Fruit fly (Drosophila melanogaster) whole organism, embryonic: ENCODE data around the gene CG33784.

Experiments used
- B-H1 ChIP-seq: fragments of 200-800 bp; sonication (Bioruptor generic); IDR thresholded peaks from 3 replicates; pipeline ENCODE4 v1.3.6; 2022; ENCODE audit warnings: missing biosample characterization, missing genetic modification characterization
- BtbVII ChIP-seq: fragments of 200-800 bp; sonication (Bioruptor generic); optimal IDR thresholded peaks from 3 replicates; lab custom pipeline; 2017; ENCODE audit warnings: missing biosample characterization, mild to moderate bottlenecking, missing genetic modification characterization
- CG10274 ChIP-seq: fragments of 200-800 bp; sonication (Bioruptor generic); optimal IDR thresholded peaks from 3 replicates; lab custom pipeline; 2017; ENCODE audit warnings: missing biosample characterization, mild to moderate bottlenecking, missing genetic modification characterization
- CG10321 ChIP-seq: fragments of 200-800 bp; sonication (Bioruptor generic); IDR thresholded peaks from 2 replicates; pipeline ENCODE4 v1.3.6; 2022; ENCODE audit warnings: missing biosample characterization, missing genetic modification characterization
- CG11456 ChIP-seq: fragments of 200-800 bp; sonication (Bioruptor generic); IDR thresholded peaks from 3 replicates; pipeline ENCODE4 v1.3.6; 2022; ENCODE audit warnings: missing biosample characterization, missing genetic modification characterization
- CG11723 ChIP-seq: fragments of 200-800 bp; sonication (Bioruptor generic); optimal IDR thresholded peaks from 2 replicates; lab custom pipeline; 2017; ENCODE audit warnings: missing biosample characterization, mild to moderate bottlenecking, missing genetic modification characterization
- CG12299 ChIP-seq: fragments of 200-800 bp; sonication (Bioruptor generic); optimal IDR thresholded peaks from 2 replicates; lab custom pipeline; 2018; ENCODE audit warnings: missing biosample characterization, mild to moderate bottlenecking, missing genetic modification characterization
- CG12769 ChIP-seq: fragments of 200-800 bp; sonication (Bioruptor generic); optimal IDR thresholded peaks from 2 replicates; lab custom pipeline; 2019; ENCODE audit warnings: missing biosample characterization, mild to moderate bottlenecking, missing genetic modification characterization, moderate library complexity
- CG13424 ChIP-seq: fragments of 200-800 bp; sonication (Bioruptor generic); optimal IDR thresholded peaks from 2 replicates; lab custom pipeline; 2019; ENCODE audit warnings: missing biosample characterization, mild to moderate bottlenecking, missing genetic modification characterization, moderate library complexity
- CG18764 ChIP-seq: fragments of 200-800 bp; sonication (Bioruptor generic); optimal IDR thresholded peaks from 3 replicates; lab custom pipeline; 2016; ENCODE audit warnings: missing biosample characterization, missing genetic modification characterization
- CG2120 ChIP-seq: fragments of 200-800 bp; sonication (Bioruptor generic); optimal IDR thresholded peaks from 3 replicates; lab custom pipeline; 2016; ENCODE audit warnings: missing biosample characterization, missing genetic modification characterization
- CG2678 ChIP-seq: fragments of 200-800 bp; sonication (Bioruptor generic); optimal IDR thresholded peaks from 3 replicates; lab custom pipeline; 2019; ENCODE audit warnings: missing biosample characterization, mild to moderate bottlenecking, missing genetic modification characterization, moderate library complexity
- CG4854 ChIP-seq: fragments of 200-800 bp; sonication (Bioruptor generic); optimal IDR thresholded peaks from 2 replicates; lab custom pipeline; 2016; ENCODE audit warnings: missing biosample characterization, missing genetic modification characterization, inconsistent platforms
- CG6254 ChIP-seq: fragments of 200-800 bp; sonication (Bioruptor generic); optimal IDR thresholded peaks from 3 replicates; lab custom pipeline; 2017; ENCODE audit warnings: mild to moderate bottlenecking, missing biosample characterization, missing genetic modification reagents, missing genetic modification characterization
- CG6791 ChIP-seq: fragments of 200-800 bp; sonication (Bioruptor generic); IDR thresholded peaks from 3 replicates; pipeline ENCODE4 v1.3.6; 2022; ENCODE audit warnings: missing biosample characterization, missing genetic modification characterization; ENCODE audit not compliant: partially characterized antibody
- CG8290 ChIP-seq, 3 experiments: fragments of 200-800 bp; sonication (Bioruptor generic); optimal IDR thresholded peaks; 2 replicates each; lab custom pipeline; 2016 to 2019; ENCODE audit warnings: missing biosample characterization in 3 of 3, missing genetic modification characterization in 3 of 3, mild to moderate bottlenecking in 2 of 3, moderate library complexity in 1 of 3
- CG8765 ChIP-seq: fragments of 200-800 bp; sonication (Bioruptor generic); IDR thresholded peaks from 2 replicates; pipeline ENCODE4 v1.3.6; 2022; ENCODE audit warnings: missing biosample characterization, missing genetic modification characterization
- D ChIP-seq, 2 experiments: fragments of 200-800 bp in 1 of 2; fragments of >200 bp in 1 of 2; sonication (Bioruptor generic) in 1 of 2; optimal IDR thresholded peaks; 2 replicates in 1 of 2; 3 replicates in 1 of 2; lab custom pipeline; 2017; ENCODE audit warnings: mild to moderate bottlenecking in 1 of 2, missing biosample characterization in 1 of 2, missing genetic modification characterization in 1 of 2, missing genetic modification reagents in 1 of 2
- Dll ChIP-seq: fragments of 200-800 bp; sonication (Bioruptor generic); IDR thresholded peaks from 4 replicates; pipeline ENCODE4 v1.3.6; 2022; ENCODE audit warnings: missing biosample characterization, missing genetic modification characterization; ENCODE audit not compliant: partially characterized antibody
- Drgx ChIP-seq: fragments of 200-800 bp; sonication (Bioruptor generic); IDR thresholded peaks from 2 replicates; pipeline ENCODE4 v1.3.6; 2022; ENCODE audit warnings: missing biosample characterization, missing genetic modification characterization
- E2f2 ChIP-seq: fragments of 200-800 bp; sonication (Bioruptor generic); IDR thresholded peaks from 2 replicates; pipeline ENCODE4 v1.3.6; 2022; ENCODE audit warnings: missing biosample characterization, missing genetic modification characterization
- Gsc ChIP-seq: fragments of 200-800 bp; sonication (Bioruptor generic); IDR thresholded peaks from 2 replicates; pipeline ENCODE4 v1.3.6; 2022; ENCODE audit warnings: missing biosample characterization, missing genetic modification characterization
- Hr39 ChIP-seq: fragments of >200 bp; optimal IDR thresholded peaks from 2 replicates; lab custom pipeline; 2017
- NFAT ChIP-seq: fragments of 200-800 bp; sonication (Bioruptor generic); IDR thresholded peaks from 2 replicates; pipeline ENCODE4 v1.3.6; 2022; ENCODE audit warnings: missing biosample characterization, missing genetic modification characterization
- Poxn ChIP-seq: fragments of 200-800 bp; sonication (Bioruptor generic); IDR thresholded peaks from 2 replicates; pipeline ENCODE4 v1.3.6; 2022; ENCODE audit warnings: missing biosample characterization, missing genetic modification characterization
- Rx ChIP-seq: fragments of 200-800 bp; sonication (Bioruptor generic); IDR thresholded peaks from 2 replicates; pipeline ENCODE4 v1.3.6; 2022; ENCODE audit warnings: missing biosample characterization, missing genetic modification characterization
- Side ChIP-seq: fragments of 200-800 bp; sonication (Bioruptor generic); optimal IDR thresholded peaks from 2 replicates; lab custom pipeline; 2016; ENCODE audit warnings: missing biosample characterization, missing genetic modification characterization
- ab ChIP-seq: fragments of 200-800 bp; sonication (Bioruptor generic); optimal IDR thresholded peaks from 2 replicates; lab custom pipeline; 2016; ENCODE audit warnings: missing biosample characterization, missing genetic modification characterization
- ac ChIP-seq: fragments of 200-800 bp; sonication (Bioruptor generic); optimal IDR thresholded peaks from 3 replicates; lab custom pipeline; 2017; ENCODE audit warnings: missing biosample characterization, mild to moderate bottlenecking, missing genetic modification characterization
- amos ChIP-seq: fragments of 200-800 bp; sonication (Bioruptor generic); IDR thresholded peaks from 2 replicates; pipeline ENCODE4 v1.3.6; 2022; ENCODE audit warnings: missing biosample characterization, missing genetic modification characterization; ENCODE audit not compliant: partially characterized antibody
- bab2 ChIP-seq: fragments of 200-800 bp; sonication (Bioruptor generic); optimal IDR thresholded peaks from 2 replicates; lab custom pipeline; 2016; ENCODE audit warnings: missing biosample characterization, missing genetic modification characterization
- crol ChIP-seq: fragments of 200-800 bp; sonication (Bioruptor generic); IDR thresholded peaks from 2 replicates; pipeline ENCODE4 v1.3.6; 2022; ENCODE audit warnings: missing biosample characterization, missing genetic modification characterization
- crp ChIP-seq, 2 experiments: fragments of 200-800 bp; sonication (Bioruptor generic); optimal IDR thresholded peaks; 2 replicates in 1 of 2; 3 replicates in 1 of 2; lab custom pipeline; 2017; ENCODE audit warnings: missing biosample characterization in 2 of 2, missing genetic modification characterization in 2 of 2, mild to moderate bottlenecking in 1 of 2, moderate library complexity in 1 of 2
- disco-r ChIP-seq: fragments of 200-800 bp; sonication (Bioruptor generic); optimal IDR thresholded peaks from 2 replicates; lab custom pipeline; 2016; ENCODE audit warnings: missing biosample characterization, missing genetic modification characterization
- dmrt11E ChIP-seq: fragments of 200-800 bp; sonication (Bioruptor generic); optimal IDR thresholded peaks from 3 replicates; lab custom pipeline; 2018; ENCODE audit warnings: missing biosample characterization, mild to moderate bottlenecking, missing genetic modification characterization, moderate library complexity
- emc ChIP-seq: fragments of 200-800 bp; sonication (Bioruptor generic); optimal IDR thresholded peaks from 2 replicates; lab custom pipeline; 2016; ENCODE audit warnings: missing biosample characterization, missing genetic modification characterization
- jigr1 ChIP-seq: fragments of 200-800 bp; sonication (Bioruptor generic); IDR thresholded peaks from 3 replicates; pipeline ENCODE4 v1.3.6; 2022; ENCODE audit warnings: missing biosample characterization, missing genetic modification characterization
- jing ChIP-seq: fragments of 200-800 bp; sonication (Bioruptor generic); optimal IDR thresholded peaks from 2 replicates; lab custom pipeline; 2018; ENCODE audit warnings: missing biosample characterization, mild to moderate bottlenecking, missing genetic modification characterization
- ken ChIP-seq: fragments of 200-800 bp; sonication (Bioruptor generic); IDR thresholded peaks from 3 replicates; pipeline ENCODE4 v1.3.6; 2022; ENCODE audit warnings: missing biosample characterization, missing genetic modification characterization
- lmd ChIP-seq: fragments of 200-800 bp; sonication (Bioruptor generic); IDR thresholded peaks from 2 replicates; pipeline ENCODE4 v1.3.6; 2022; ENCODE audit warnings: missing biosample characterization, missing genetic modification characterization
- lola ChIP-seq, 3 experiments: fragments of >200 bp in 2 of 3; fragments of 200-800 bp in 1 of 3; sonication (Bioruptor generic) in 1 of 3; optimal IDR thresholded peaks; 2 replicates each; lab custom pipeline; 2017 to 2019; ENCODE audit warnings: missing biosample characterization in 3 of 3, missing genetic modification characterization in 3 of 3, mild to moderate bottlenecking in 1 of 3, moderate library complexity in 1 of 3
- mam ChIP-seq: fragments of 200-800 bp; sonication (Bioruptor generic); optimal IDR thresholded peaks from 3 replicates; lab custom pipeline; 2016; ENCODE audit warnings: missing biosample characterization, missing genetic modification characterization
- repo ChIP-seq: fragments of 200-800 bp; sonication (Bioruptor generic); optimal IDR thresholded peaks from 2 replicates; lab custom pipeline; 2016; ENCODE audit warnings: missing biosample characterization, missing genetic modification characterization
- scrt ChIP-seq: fragments of 200-800 bp; sonication (Bioruptor generic); optimal IDR thresholded peaks from 2 replicates; lab custom pipeline; 2018; ENCODE audit warnings: missing biosample characterization, mild to moderate bottlenecking, missing genetic modification characterization, moderate library complexity
- sd ChIP-seq: fragments of 200-800 bp; sonication (Bioruptor generic); optimal IDR thresholded peaks from 3 replicates; lab custom pipeline; 2018; ENCODE audit warnings: missing biosample characterization, mild to moderate bottlenecking, missing genetic modification characterization, moderate library complexity
- sens ChIP-seq: fragments of 200-800 bp; sonication (Bioruptor generic); peaks from one replicate; lab custom pipeline; 2016; ENCODE audit warnings: missing biosample characterization, missing genetic modification characterization
- tin ChIP-seq: fragments of 200-800 bp; sonication (Bioruptor generic); optimal IDR thresholded peaks from 3 replicates; lab custom pipeline; 2016; ENCODE audit warnings: missing biosample characterization, missing genetic modification characterization
- usp ChIP-seq: fragments of >200 bp; optimal IDR thresholded peaks from 2 replicates; lab custom pipeline; 2017; ENCODE audit warnings: missing biosample characterization, missing genetic modification characterization
- wek ChIP-seq: fragments of 200-800 bp; sonication (Bioruptor generic); optimal IDR thresholded peaks from 3 replicates; lab custom pipeline; 2018; ENCODE audit warnings: missing biosample characterization, mild to moderate bottlenecking, missing genetic modification characterization, moderate library complexity
- zen2 ChIP-seq: fragments of 200-800 bp; sonication (Bioruptor generic); IDR thresholded peaks from 3 replicates; pipeline ENCODE4 v1.3.6; 2022; ENCODE audit warnings: missing biosample characterization, missing genetic modification characterization; ENCODE audit not compliant: partially characterized antibody

The CG33784 gene

DNA sequence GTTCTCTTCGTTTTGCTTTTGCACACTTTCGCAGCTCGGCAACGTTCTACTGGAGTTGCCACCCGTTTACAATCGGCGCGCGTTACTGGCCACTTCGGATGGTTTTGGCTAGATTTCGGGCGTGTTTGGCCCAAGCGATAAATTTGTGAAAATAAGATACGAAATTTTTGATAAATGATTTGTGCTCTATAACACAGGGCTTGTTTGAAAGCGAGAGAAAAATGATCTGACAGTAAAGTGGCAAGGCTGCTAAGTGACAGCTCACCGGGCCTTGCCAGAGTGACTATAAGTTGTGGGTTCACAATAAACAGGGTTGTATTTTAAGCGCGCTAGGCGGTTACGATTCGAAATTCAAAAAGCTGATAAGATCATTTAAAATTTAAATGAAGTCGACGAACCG is 42.2 kb downstream of the CG33784 start, which contains the start of gene Fmr1 (continued):
- TF ChIP-seq CG8765 (GFP tag; lab: Robert Waterston, UW) (no peak), Hr39 (lab: Kevin White, UChicago) (no peak), scrt (GFP tag; lab: Kevin White, UChicago) (no peak), BtbVII (GFP tag; lab: Kevin White, UChicago) (no peak), B-H1 (GFP tag; lab: Robert Waterston, UW) (no peak), Gsc (GFP tag; lab: Robert Waterston, UW) (no peak), CG2678 (peak; percentile 32), E2f2 (GFP tag; lab: Robert Waterston, UW) (peak; percentile 98), lmd (GFP tag; lab: Robert Waterston, UW) (peak; percentile 51; the same call in 1 of the 2 replicates), CG6254 (GFP tag; lab: Kevin White, UChicago) (no peak), CG12769 (tag; lab: Kevin White, UChicago) (peak; percentile 75), CG11456 (peak; percentile 49; the same call in 1 of the 3 replicates), Side (GFP tag; lab: Kevin White, UChicago) (peak; percentile 27), bab2 (peak; percentile 54), usp (GFP tag; lab: Kevin White, UChicago) (no peak), CG6791 (GFP tag; lab: Robert Waterston, UW) (no peak), ken (GFP tag; lab: Robert Waterston, UW) (no peak), Poxn (GFP tag; lab: Robert Waterston, UW) (no peak), CG8290 (GFP tag; optimal IDR thresholded peaks at IDR 0.05; lab: Kevin White, UChicago) (peak; percentile 52), CG8290 (tag; optimal IDR thresholded peaks at IDR 0.05; lab: Kevin White, UChicago) (peak in 1 of 2 experiments; percentile 80), CG4854 (peak; percentile 28), jigr1 (GFP tag; lab: Robert Waterston, UW) (no peak), Rx (no peak), CG12299 (tag; lab: Kevin White, UChicago) (peak; percentile 42), wek (GFP tag; lab: Kevin White, UChicago) (no peak), CG13424 (peak; percentile 65), ac (no peak), D (optimal IDR thresholded peaks at IDR 0.05; lab: Kevin White, UChicago) (peak; percentile 71), D (GFP tag; optimal IDR thresholded peaks at IDR 0.05; lab: Kevin White, UChicago) (no peak), Drgx (GFP tag; lab: Robert Waterston, UW) (no peak), CG11723 (GFP tag; lab: Kevin White, UChicago) (peak; percentile 41), crp (GFP tag; optimal IDR thresholded peaks at IDR 0.05; lab: Kevin White, UChicago) (no peak), crol (GFP tag; lab: Robert Waterston, UW) (no peak), repo (no peak), zen2 (GFP tag; lab: Robert Waterston, UW) (no peak), sens (peak; percentile 83), lola (GFP tag; optimal IDR thresholded peaks at IDR 0.05; lab: Kevin White, UChicago) (peak in 1 of 3 experiments; percentile 45), CG18764 (GFP tag; lab: Kevin White, UChicago) (peak; percentile 31), disco-r (GFP tag; lab: Kevin White, UChicago) (peak; percentile 41), emc (GFP tag; lab: Kevin White, UChicago) (peak; percentile 60), tin (GFP tag; lab: Kevin White, UChicago) (peak; percentile 29), sd (no peak), jing (GFP tag; lab: Kevin White, UChicago) (no peak), CG2120 (GFP tag; lab: Kevin White, UChicago) (peak; percentile 72), mam (GFP tag; lab: Kevin White, UChicago) (peak; percentile 68), amos (GFP tag; lab: Robert Waterston, UW) (0 out of 2 replicates have a peak, but pooled peaks have one; percentile 38), Dll (peak; percentile 10; the same call in 1 of the 4 replicates), dmrt11E (tag; lab: Kevin White, UChicago) (peak; percentile 35), CG10274 (GFP tag; lab: Kevin White, UChicago) (no peak), NFAT (GFP tag; lab: Robert Waterston, UW) (peak; percentile 46; the same call in 1 of the 2 replicates), CG10321 (GFP tag; lab: Robert Waterston, UW) (no peak), ab (no peak)
